Worm (Caenorhabditis elegans): Measurements from ENCODE around the gene srh-268.

- TF ChIP-seq lin-32 (GFP tag; optimal IDR thresholded peaks at IDR 0.05) = no peak
- no peak for TF ChIP-seq zip-8 (tag; optimal IDR thresholded peaks at IDR 0.05)
- no peak for TF ChIP-seq unc-62 (GFP tag; optimal IDR thresholded peaks at IDR 0.05)
- TF ChIP-seq blmp-1 (tag; optimal IDR thresholded peaks at IDR 0.05) = no peak
- TF ChIP-seq ztf-11 (tag; optimal IDR thresholded peaks at IDR 0.05) = no peak
- no peak for TF ChIP-seq M03D4.4 (tag; optimal IDR thresholded peaks at IDR 0.05)
- no peak for TF ChIP-seq nhr-28 (tag; optimal IDR thresholded peaks at IDR 0.05)
- TF ChIP-seq ceh-39 (tag; optimal IDR thresholded peaks at IDR 0.05) = no peak
- TF ChIP-seq mab-5 (tag; optimal IDR thresholded peaks at IDR 0.05) = no peak
- no peak for TF ChIP-seq bed-3 (GFP tag; optimal IDR thresholded peaks at IDR 0.05)
- TF ChIP-seq nhr-12 (tag; optimal IDR thresholded peaks at IDR 0.05) = no peak
- no peak for TF ChIP-seq snpc-4 (tag; optimal IDR thresholded peaks at IDR 0.05)
- TF ChIP-seq ceh-43 (GFP tag; optimal IDR thresholded peaks at IDR 0.05) = no peak
These were observed 8.9 kb downstream of the srh-268 start for ce11 chrV:7548017-7548416.

Data from whole organism, mixed stage, embryonic.